Worm (Caenorhabditis elegans): ENCODE results near the gene C03A3.1.

C03A3.1 gene

ce11 chrX:11262319-11263074 lies 5.3 kb downstream of the C03A3.1 start, which contains the start of gene C03A3.2 (continued):
- no peak for TF ChIP-seq hlh-12 (tag; optimal IDR thresholded peaks at IDR 0.05)
- TF ChIP-seq F55B11.4 (tag; optimal IDR thresholded peaks at IDR 0.05; ENCODE audit: borderline replicate concordance, insufficient read depth) = no peak
- TF ChIP-seq egl-44 (GFP tag; IDR thresholded peaks at IDR 0.05) = no peak
- peak; percentile 45; the same call in 1 of the 2 replicates for TF ChIP-seq hmg-1.2 (GFP tag; IDR thresholded peaks at IDR 0.05)
- TF ChIP-seq attf-5 (GFP tag; optimal IDR thresholded peaks at IDR 0.05) = peak; percentile 20
- peak; percentile 69 for TF ChIP-seq K12H6.12 (tag; optimal IDR thresholded peaks at IDR 0.05)

- TF ChIP-seq F57A8.1 (GFP tag; optimal IDR thresholded peaks at IDR 0.05) (no peak), nfya-1 (tag; optimal IDR thresholded peaks at IDR 0.05; ENCODE audit: borderline replicate concordance, insufficient read depth) (no peak), sptf-2 (GFP tag; optimal IDR thresholded peaks at IDR 0.05) (no peak), nhr-80 (tag; optimal IDR thresholded peaks at IDR 0.05) (peak; percentile 92), tbp1 (GFP tag; optimal IDR thresholded peaks at IDR 0.05) (no peak), nfyb-1 (GFP tag; IDR thresholded peaks at IDR 0.05) (no peak), rpc-1 (optimal IDR thresholded peaks at IDR 0.05) (no peak), rpc-1 (tag; optimal IDR thresholded peaks at IDR 0.05) (no peak), F22D6.2 (tag; optimal IDR thresholded peaks at IDR 0.05) (no peak), Y95B8A.8 (GFP tag; IDR thresholded peaks at IDR 0.05) (no peak), Y53G8AR.9 (GFP tag; conservative IDR thresholded peaks at IDR 0.05) (no peak), unc-130 (GFP tag; optimal IDR thresholded peaks at IDR 0.05) (no peak), sdz-38 (tag; optimal IDR thresholded peaks at IDR 0.05) (no peak), C17E4.6 (GFP tag; IDR thresholded peaks at IDR 0.05) (no peak), ets-4 (GFP tag; optimal IDR thresholded peaks at IDR 0.05) (peak; percentile 33)
Observed at ce11 chrX:11264715-11265114, 7.6 kb downstream of the C03A3.1 start.

- TF ChIP-seq nhr-179 (tag; optimal IDR thresholded peaks at IDR 0.05) (no peak), lsy-27 (tag; optimal IDR thresholded peaks at IDR 0.05; ENCODE audit: borderline replicate concordance, insufficient read depth) (no peak), efl-1 (GFP tag; optimal IDR thresholded peaks at IDR 0.05) (no peak), chd-7 (tag; optimal IDR thresholded peaks at IDR 0.05) (no peak), lsl-1 (GFP tag; optimal IDR thresholded peaks at IDR 0.05) (no peak), D2030.7 (GFP tag; IDR thresholded peaks at IDR 0.05) (no peak), nfya-1 (tag; optimal IDR thresholded peaks at IDR 0.05; ENCODE audit: borderline replicate concordance, insufficient read depth) (no peak), mel-28 (tag; optimal IDR thresholded peaks at IDR 0.05; ENCODE audit: borderline replicate concordance) (no peak), lin-54 (GFP tag; optimal IDR thresholded peaks at IDR 0.05) (no peak), nhr-80 (tag; optimal IDR thresholded peaks at IDR 0.05) (no peak), B0035.1 (tag; optimal IDR thresholded peaks at IDR 0.05) (no peak), ztf-6 (GFP tag; IDR thresholded peaks at IDR 0.05) (no peak), Y67H2A.10 (GFP tag; conservative IDR thresholded peaks at IDR 0.05) (no peak), lin-35 (GFP tag; optimal IDR thresholded peaks at IDR 0.05) (no peak), K12H6.12 (tag; optimal IDR thresholded peaks at IDR 0.05) (no peak), F52B5.7 (tag; optimal IDR thresholded peaks at IDR 0.05) (no peak), pbrm-1 (GFP tag; IDR thresholded peaks at IDR 0.05) (no peak), rec-8 (tag; optimal IDR thresholded peaks at IDR 0.05) (no peak), attf-3 (GFP tag; conservative IDR thresholded peaks at IDR 0.05) (no peak)
Observed at ce11 chrX:11266711-11267110, 9.6 kb downstream of the C03A3.1 start, which contains the start of gene C03A3.9. TSS of gene C03A3.9 (plus strand) at chrX:11267011.

Data from whole organism, young adult.